Worm (Caenorhabditis elegans) whole organism, L2 larva: ENCODE data around the gene R09E10.2.

Experiments
- aly-2 ChIP-seq: fragments of 150-350 bp; optimal IDR thresholded peaks from 2 replicates; lab custom pipeline; 2014; ENCODE audit warnings: missing biosample characterization, missing genetic modification characterization
- fos-1 ChIP-seq: fragments of 150-350 bp; optimal IDR thresholded peaks from 2 replicates; lab custom pipeline; 2014; ENCODE audit warnings: missing biosample characterization, missing genetic modification characterization
- gmeb-1 ChIP-seq: fragments of 150-350 bp; optimal IDR thresholded peaks from 2 replicates; lab custom pipeline; 2014; ENCODE audit warnings: missing biosample characterization, missing genetic modification characterization
- skn-1 ChIP-seq: sonication (generic microtip); optimal IDR thresholded peaks from 2 replicates; lab custom pipeline; 2017; ENCODE audit warnings: missing biosample characterization, missing genetic modification characterization
- snpc-4 ChIP-seq: fragments of 150-350 bp; optimal IDR thresholded peaks from 2 replicates; lab custom pipeline; 2014; ENCODE audit warnings: missing biosample characterization, missing genetic modification characterization

- TF ChIP-seq skn-1 = no peak
- TF ChIP-seq gmeb-1 (tag; lab: Kevin White, UChicago) = no peak
- TF ChIP-seq fos-1 (tag; lab: Kevin White, UChicago) = no peak
- no peak for TF ChIP-seq aly-2 (tag; lab: Kevin White, UChicago)
- no peak for TF ChIP-seq snpc-4 (tag; lab: Kevin White, UChicago)
Measured at ce11 chrIV:10344621-10345020, 26.5 kb upstream of the R09E10.2 start.
